Fruit fly (Drosophila melanogaster) whole organism, embryonic: Measurements from ENCODE around the gene Gdh.

Experiments
- ATbp ChIP-seq: fragments of 200-800 bp; sonication (Bioruptor generic); optimal IDR thresholded peaks from 2 replicates; lab custom pipeline; 2017; ENCODE audit warnings: missing biosample characterization, mild to moderate bottlenecking, missing genetic modification characterization, missing genetic modification reagents
- Atf3 ChIP-seq: fragments of 200-800 bp; sonication (Bioruptor generic); optimal IDR thresholded peaks from 3 replicates; lab custom pipeline; 2016; ENCODE audit warnings: missing biosample characterization, missing genetic modification characterization
- Bdp1 ChIP-seq: fragments of 200-800 bp; sonication (Bioruptor generic); optimal IDR thresholded peaks from 3 replicates; lab custom pipeline; 2016; ENCODE audit warnings: missing biosample characterization, missing genetic modification characterization
- Bteb2 ChIP-seq: fragments of 200-800 bp; sonication (Bioruptor generic); optimal IDR thresholded peaks from 2 replicates; lab custom pipeline; 2016; ENCODE audit warnings: missing biosample characterization, missing genetic modification characterization
- CG10274 ChIP-seq: fragments of 200-800 bp; sonication (Bioruptor generic); optimal IDR thresholded peaks from 3 replicates; lab custom pipeline; 2017; ENCODE audit warnings: missing biosample characterization, mild to moderate bottlenecking, missing genetic modification characterization
- CG11696 ChIP-seq: fragments of 200-800 bp; sonication (Bioruptor generic); IDR thresholded peaks from 2 replicates; pipeline ENCODE4 v1.3.6; 2022; ENCODE audit warnings: missing biosample characterization, missing genetic modification characterization
- CG13287 ChIP-seq: fragments of 200-800 bp; sonication (Bioruptor generic); IDR thresholded peaks from 2 replicates; pipeline ENCODE4 v1.3.6; 2022; ENCODE audit warnings: missing biosample characterization, missing genetic modification characterization; ENCODE audit not compliant: partially characterized antibody
- CG16863 ChIP-seq: fragments of 200-800 bp; sonication (Bioruptor generic); optimal IDR thresholded peaks from 3 replicates; lab custom pipeline; 2016; ENCODE audit warnings: missing biosample characterization, missing genetic modification characterization
- CG4854 ChIP-seq: fragments of 200-800 bp; sonication (Bioruptor generic); optimal IDR thresholded peaks from 2 replicates; lab custom pipeline; 2016; ENCODE audit warnings: missing biosample characterization, missing genetic modification characterization, inconsistent platforms
- CG6791 ChIP-seq: fragments of 200-800 bp; sonication (Bioruptor generic); IDR thresholded peaks from 3 replicates; pipeline ENCODE4 v1.3.6; 2022; ENCODE audit warnings: missing biosample characterization, missing genetic modification characterization; ENCODE audit not compliant: partially characterized antibody
- CG7963 ChIP-seq: fragments of 200-800 bp; sonication (Bioruptor generic); IDR thresholded peaks from 3 replicates; pipeline ENCODE4 v1.3.6; 2022; ENCODE audit warnings: missing biosample characterization, missing genetic modification characterization; ENCODE audit not compliant: partially characterized antibody
- CkIIα-i1 ChIP-seq: fragments of 200-800 bp; sonication (Bioruptor generic); IDR thresholded peaks from 2 replicates; pipeline ENCODE4 v1.3.6; 2022; ENCODE audit warnings: missing biosample characterization, missing genetic modification characterization
- CoRest ChIP-seq: fragments of 200-800 bp; sonication (Bioruptor generic); optimal IDR thresholded peaks from 3 replicates; lab custom pipeline; 2018; ENCODE audit warnings: missing biosample characterization, mild to moderate bottlenecking, missing genetic modification characterization, moderate library complexity
- Drgx ChIP-seq: fragments of 200-800 bp; sonication (Bioruptor generic); IDR thresholded peaks from 2 replicates; pipeline ENCODE4 v1.3.6; 2022; ENCODE audit warnings: missing biosample characterization, missing genetic modification characterization
- E2f1 ChIP-seq: fragments of 200-800 bp; sonication (Bioruptor generic); IDR thresholded peaks from 2 replicates; pipeline ENCODE4 v1.3.6; 2022; ENCODE audit warnings: missing biosample characterization, missing genetic modification characterization
- Fer1 ChIP-seq: fragments of 200-800 bp; sonication (Bioruptor generic); optimal IDR thresholded peaks from 2 replicates; lab custom pipeline; 2017; ENCODE audit warnings: missing biosample characterization, mild to moderate bottlenecking, missing genetic modification characterization
- Gsc ChIP-seq: fragments of 200-800 bp; sonication (Bioruptor generic); IDR thresholded peaks from 2 replicates; pipeline ENCODE4 v1.3.6; 2022; ENCODE audit warnings: missing biosample characterization, missing genetic modification characterization
- HLH54F ChIP-seq: fragments of 200-800 bp; sonication (Bioruptor generic); optimal IDR thresholded peaks from 3 replicates; lab custom pipeline; 2016; ENCODE audit warnings: missing biosample characterization, missing genetic modification characterization
- Hmr ChIP-seq: fragments of 200-800 bp; sonication (Bioruptor generic); optimal IDR thresholded peaks from 3 replicates; lab custom pipeline; 2017; ENCODE audit warnings: mild to moderate bottlenecking, missing biosample characterization, missing genetic modification reagents, missing genetic modification characterization
- Hr39 ChIP-seq: fragments of >200 bp; optimal IDR thresholded peaks from 2 replicates; lab custom pipeline; 2017
- Kr ChIP-seq: fragments of 200-800 bp; sonication (Bioruptor generic); optimal IDR thresholded peaks from 2 replicates; lab custom pipeline; 2017; ENCODE audit warnings: missing biosample characterization, mild to moderate bottlenecking, missing genetic modification characterization
- Mes4 ChIP-seq: fragments of 200-800 bp; sonication (Bioruptor generic); optimal IDR thresholded peaks from 2 replicates; lab custom pipeline; 2016; ENCODE audit warnings: missing biosample characterization, missing genetic modification characterization
- Opbp ChIP-seq: fragments of 200-800 bp; sonication (Bioruptor generic); IDR thresholded peaks from 3 replicates; pipeline ENCODE4 v1.3.6; 2022; ENCODE audit warnings: missing biosample characterization, missing genetic modification characterization; ENCODE audit not compliant: partially characterized antibody
- Pdp1 ChIP-seq, 2 experiments: fragments of 200-800 bp; sonication (Bioruptor generic); optimal IDR thresholded peaks; 3 replicates each; lab custom pipeline; 2016; ENCODE audit warnings: missing biosample characterization in 2 of 2, missing genetic modification characterization in 2 of 2, mild to moderate bottlenecking in 1 of 2, moderate library complexity in 1 of 2
- Poxn ChIP-seq: fragments of 200-800 bp; sonication (Bioruptor generic); IDR thresholded peaks from 2 replicates; pipeline ENCODE4 v1.3.6; 2022; ENCODE audit warnings: missing biosample characterization, missing genetic modification characterization
- Rfx ChIP-seq: fragments of 200-800 bp; sonication (Bioruptor generic); IDR thresholded peaks from 2 replicates; pipeline ENCODE4 v1.3.6; 2022; ENCODE audit warnings: missing biosample characterization, missing genetic modification characterization
- Six4 ChIP-seq: fragments of 200-800 bp; sonication (Bioruptor generic); optimal IDR thresholded peaks from 2 replicates; lab custom pipeline; 2016; ENCODE audit warnings: missing biosample characterization, missing genetic modification characterization
- Ssrp ChIP-seq: fragments of 200-800 bp; sonication (Bioruptor generic); optimal IDR thresholded peaks from 2 replicates; lab custom pipeline; 2018; ENCODE audit warnings: missing biosample characterization, mild to moderate bottlenecking, missing genetic modification characterization, moderate library complexity
- ap ChIP-seq: fragments of 200-800 bp; sonication (Bioruptor generic); IDR thresholded peaks from 2 replicates; pipeline ENCODE4 v1.3.6; 2022; ENCODE audit warnings: missing biosample characterization, missing genetic modification characterization
- az2 ChIP-seq: fragments of 200-800 bp; sonication (Bioruptor generic); optimal IDR thresholded peaks from 3 replicates; lab custom pipeline; 2016; ENCODE audit warnings: missing biosample characterization, missing genetic modification characterization
- bbx ChIP-seq: fragments of 200-800 bp; sonication (Bioruptor generic); IDR thresholded peaks from 2 replicates; pipeline ENCODE4 v1.3.6; 2022; ENCODE audit warnings: missing biosample characterization, missing genetic modification characterization; ENCODE audit not compliant: partially characterized antibody
- btn ChIP-seq: fragments of 200-800 bp; sonication (Bioruptor generic); optimal IDR thresholded peaks from 2 replicates; lab custom pipeline; 2016; ENCODE audit warnings: missing biosample characterization, missing genetic modification characterization
- chinmo ChIP-seq: fragments of 200-800 bp; sonication (Bioruptor generic); IDR thresholded peaks from 4 replicates; pipeline ENCODE4 v1.3.6; 2022; ENCODE audit warnings: missing biosample characterization, missing genetic modification characterization; ENCODE audit not compliant: partially characterized antibody
- chm ChIP-seq: fragments of 200-800 bp; sonication (Bioruptor generic); IDR thresholded peaks from 2 replicates; pipeline ENCODE4 v1.3.6; 2022; ENCODE audit warnings: missing biosample characterization, missing genetic modification characterization
- crc ChIP-seq: fragments of 200-800 bp; sonication (Bioruptor generic); optimal IDR thresholded peaks from 2 replicates; lab custom pipeline; 2016; ENCODE audit warnings: missing biosample characterization, missing genetic modification characterization
- gfzf ChIP-seq: fragments of 200-800 bp; sonication (Bioruptor generic); optimal IDR thresholded peaks from 2 replicates; lab custom pipeline; 2016; ENCODE audit warnings: missing biosample characterization, mild to moderate bottlenecking, missing genetic modification characterization, moderate library complexity
- ham ChIP-seq: fragments of 200-800 bp; sonication (Bioruptor generic); IDR thresholded peaks from 2 replicates; pipeline ENCODE4 v1.3.6; 2022; ENCODE audit warnings: missing biosample characterization, missing genetic modification characterization
- hth ChIP-seq: fragments of >200 bp; optimal IDR thresholded peaks from 2 replicates; lab custom pipeline; 2017; ENCODE audit warnings: inconsistent platforms
- jumu ChIP-seq: fragments of 200-800 bp; sonication (Bioruptor generic); optimal IDR thresholded peaks from 3 replicates; lab custom pipeline; 2016; ENCODE audit warnings: missing biosample characterization, missing genetic modification characterization
- kay ChIP-seq: fragments of 200-800 bp; sonication (Bioruptor generic); optimal IDR thresholded peaks from 2 replicates; lab custom pipeline; 2016; ENCODE audit warnings: missing biosample characterization, missing genetic modification characterization
- pzg ChIP-seq: fragments of 200-800 bp; sonication (Bioruptor generic); optimal IDR thresholded peaks from 3 replicates; lab custom pipeline; 2018; ENCODE audit warnings: missing biosample characterization, mild to moderate bottlenecking, missing genetic modification characterization, moderate library complexity
- row ChIP-seq: fragments of 200-800 bp; sonication (Bioruptor generic); IDR thresholded peaks from 3 replicates; pipeline ENCODE4 v1.3.6; 2022; ENCODE audit warnings: missing biosample characterization, missing genetic modification characterization
- sc ChIP-seq, 3 experiments: fragments of >200 bp in 2 of 3; fragments of 200-800 bp in 1 of 3; sonication (Bioruptor generic) in 1 of 3; optimal IDR thresholded peaks; 2 replicates in 2 of 3; 3 replicates in 1 of 3; lab custom pipeline; 2017; ENCODE audit warnings: mild to moderate bottlenecking in 1 of 3, missing biosample characterization in 1 of 3, missing genetic modification characterization in 1 of 3, missing genetic modification reagents in 1 of 3
- schlank ChIP-seq: fragments of 200-800 bp; sonication (Bioruptor generic); optimal IDR thresholded peaks from 2 replicates; lab custom pipeline; 2018; ENCODE audit warnings: missing biosample characterization, mild to moderate bottlenecking, missing genetic modification characterization
- sna ChIP-seq: fragments of 200-800 bp; sonication (Bioruptor generic); IDR thresholded peaks from 2 replicates; pipeline ENCODE4 v1.3.6; 2022; ENCODE audit warnings: missing biosample characterization, missing genetic modification characterization; ENCODE audit not compliant: partially characterized antibody
- sr ChIP-seq: fragments of 200-800 bp; sonication (Bioruptor generic); IDR thresholded peaks from 3 replicates; pipeline ENCODE4 v1.3.6; 2022; ENCODE audit warnings: missing biosample characterization, missing genetic modification characterization
- tll ChIP-seq, 2 experiments: fragments of 200-800 bp in 1 of 2; fragments of >200 bp in 1 of 2; sonication (Bioruptor generic) in 1 of 2; optimal IDR thresholded peaks; 2 replicates each; lab custom pipeline; 2017 to 2019; ENCODE audit warnings: missing biosample characterization in 2 of 2, missing genetic modification characterization in 2 of 2, mild to moderate bottlenecking in 1 of 2, moderate library complexity in 1 of 2
- tna ChIP-seq: fragments of 200-800 bp; sonication (Bioruptor generic); IDR thresholded peaks from 2 replicates; pipeline ENCODE4 v1.3.6; 2022; ENCODE audit warnings: missing biosample characterization, missing genetic modification characterization; ENCODE audit not compliant: partially characterized antibody
- vnd ChIP-seq: fragments of 200-800 bp; sonication (Bioruptor generic); IDR thresholded peaks from 3 replicates; pipeline ENCODE4 v1.3.6; 2022; ENCODE audit warnings: missing biosample characterization, missing genetic modification characterization; ENCODE audit not compliant: partially characterized antibody
- z ChIP-seq: fragments of 200-800 bp; sonication (Bioruptor generic); IDR thresholded peaks from 3 replicates; pipeline ENCODE4 v1.3.6; 2022; ENCODE audit warnings: missing biosample characterization, missing genetic modification characterization

Gene Gdh

DNA sequence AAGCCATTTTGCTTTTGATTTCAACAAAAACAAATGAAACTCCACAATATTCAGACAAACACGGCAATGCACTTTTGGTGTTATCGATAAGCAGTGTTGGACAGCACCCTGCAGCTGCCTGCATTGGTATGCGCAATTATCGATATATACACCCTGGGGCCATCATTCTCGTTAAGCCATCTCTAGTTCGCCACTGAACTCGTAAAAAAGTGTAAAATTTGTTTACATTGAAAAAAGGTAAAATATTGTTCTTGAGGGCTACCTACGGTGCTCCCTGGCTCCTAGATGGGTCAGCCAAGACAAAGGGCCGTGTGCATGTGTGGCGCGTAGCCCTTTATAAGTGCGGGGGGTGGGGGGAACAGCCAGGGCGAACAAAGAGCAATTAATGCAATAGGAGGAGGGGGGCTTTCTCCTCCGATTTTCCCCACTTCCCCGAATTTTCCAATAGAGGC, 43.6 kb upstream of the Gdh start, which contains the start of the genes CG13603 and CG5902 (continued):
- TF ChIP-seq tna (GFP tag; lab: Robert Waterston, UW) (peak; percentile 55), Drgx (GFP tag; lab: Robert Waterston, UW) (peak; percentile 42; the same call in 1 of the 2 replicates), sr (GFP tag; lab: Robert Waterston, UW) (0 out of 3 replicates have a peak, but pooled peaks have one; percentile 3), CG13287 (GFP tag; lab: Robert Waterston, UW) (peak; percentile 85), Atf3 (GFP tag; lab: Kevin White, UChicago) (no peak), CoRest (tag; lab: Kevin White, UChicago) (no peak), Bteb2 (GFP tag; lab: Kevin White, UChicago) (peak; percentile 29), CG4854 (GFP tag; lab: Kevin White, UChicago) (peak; percentile 44), btn (GFP tag; lab: Kevin White, UChicago) (no peak), CkIIα-i1 (GFP tag; lab: Robert Waterston, UW) (no peak), az2 (GFP tag; lab: Kevin White, UChicago) (no peak), gfzf (GFP tag; lab: Kevin White, UChicago) (peak; percentile 24), tll (GFP tag; optimal IDR thresholded peaks at IDR 0.05; lab: Kevin White, UChicago) (no peak), HLH54F (GFP tag; lab: Kevin White, UChicago) (peak; percentile 63), CG10274 (GFP tag; lab: Kevin White, UChicago) (no peak), Fer1 (GFP tag; lab: Kevin White, UChicago) (no peak), bbx (peak; percentile 88), row (GFP tag; lab: Robert Waterston, UW) (peak; percentile 58; the same call in 2 of the 3 replicates), sc (optimal IDR thresholded peaks at IDR 0.05; lab: Kevin White, UChicago) (no peak), sc (GFP tag; optimal IDR thresholded peaks at IDR 0.05; lab: Kevin White, UChicago) (no peak), Six4 (GFP tag; lab: Kevin White, UChicago) (no peak), Mes4 (peak; percentile 3), ATbp (GFP tag; lab: Kevin White, UChicago) (no peak), pzg (peak; percentile 86), CG6791 (GFP tag; lab: Robert Waterston, UW) (peak; percentile 79), Rfx (peak; percentile 81), Bdp1 (GFP tag; lab: Kevin White, UChicago) (no peak), Kr (GFP tag; lab: Kevin White, UChicago) (no peak), Opbp (GFP tag; lab: Robert Waterston, UW) (peak; percentile 88), z (GFP tag; lab: Robert Waterston, UW) (no peak), CG11696 (GFP tag; lab: Robert Waterston, UW) (no peak), jumu (GFP tag; lab: Kevin White, UChicago) (peak; percentile 60), crc (GFP tag; lab: Kevin White, UChicago) (no peak), Hmr (GFP tag; lab: Kevin White, UChicago) (no peak), Poxn (GFP tag; lab: Robert Waterston, UW) (no peak), schlank (tag; lab: Kevin White, UChicago) (no peak), Pdp1 (GFP tag; optimal IDR thresholded peaks at IDR 0.05; lab: Kevin White, UChicago) (peak in 1 of 2 experiments; percentile 39), vnd (GFP tag; lab: Robert Waterston, UW) (peak; percentile 72), E2f1 (GFP tag; lab: Robert Waterston, UW) (no peak), Ssrp (tag; lab: Kevin White, UChicago) (no peak), chm (GFP tag; lab: Robert Waterston, UW) (0 out of 2 replicates have a peak, but pooled peaks have one; percentile 43), Gsc (no peak), Hr39 (lab: Kevin White, UChicago) (no peak), kay (GFP tag; lab: Kevin White, UChicago) (peak; percentile 12), ap (GFP tag; lab: Robert Waterston, UW) (no peak), CG16863 (GFP tag; lab: Kevin White, UChicago) (peak; percentile 41), hth (lab: Kevin White, UChicago) (no peak), ham (GFP tag; lab: Robert Waterston, UW) (no peak), chinmo (GFP tag; lab: Robert Waterston, UW) (peak; percentile 98), CG7963 (GFP tag; lab: Robert Waterston, UW) (peak; percentile 57; the same call in 1 of the 3 replicates), sna (peak; percentile 65)
